Fruit fly (Drosophila melanogaster): ENCODE data around the gene CG32262.

The CG32262 gene

DNA sequence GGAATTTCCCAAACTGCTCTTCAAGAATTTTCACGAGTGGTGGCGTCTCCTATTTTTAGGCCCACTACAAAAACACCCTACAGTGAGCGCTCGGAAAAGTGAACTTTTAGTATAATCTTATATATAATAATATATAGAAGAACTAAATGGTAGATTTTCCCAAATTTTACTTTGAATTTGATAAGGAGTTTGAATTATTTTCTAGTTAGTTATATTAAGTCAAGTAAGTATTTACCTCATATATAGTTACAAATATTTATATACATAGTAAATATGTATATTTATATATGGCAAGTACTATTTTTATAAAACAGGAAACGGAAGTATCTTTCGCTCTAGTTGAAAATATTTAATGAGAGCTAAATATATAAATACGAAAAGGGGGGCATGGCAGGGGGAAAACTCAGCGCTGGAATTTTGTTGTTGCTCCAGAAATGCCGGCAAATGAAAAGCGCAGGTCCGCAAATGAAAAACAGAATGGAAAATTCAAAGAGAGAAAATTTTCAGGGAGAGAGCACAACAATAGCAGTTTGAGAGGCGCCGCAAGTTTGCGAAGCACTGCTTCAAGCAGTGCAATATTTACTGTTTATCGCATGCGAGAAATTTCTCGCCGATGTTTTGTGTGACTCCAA is 21.1 kb downstream of the CG32262 start (continued):
- TF ChIP-seq hbn (GFP tag; IDR thresholded peaks at IDR 0.05; ENCODE audit: partially characterized antibody): peak; percentile 22; the same call in 1 of the 2 replicates
- TF ChIP-seq ERR (GFP tag; optimal IDR thresholded peaks at IDR 0.05): no peak
- no peak for TF ChIP-seq slp2 (GFP tag; optimal IDR thresholded peaks at IDR 0.05)
- TF ChIP-seq dmrt99B (tag; optimal IDR thresholded peaks at IDR 0.05): peak; percentile 62
- TF ChIP-seq hkb (optimal IDR thresholded peaks at IDR 0.05): no peak
- 0 out of 2 replicates have a peak, but pooled peaks have one; percentile 14 for TF ChIP-seq hkb (GFP tag; IDR thresholded peaks at IDR 0.05)
- TF ChIP-seq tna (GFP tag; IDR thresholded peaks at IDR 0.05; ENCODE audit: partially characterized antibody): peak; percentile 65
- TF ChIP-seq GATAe (GFP tag; conservative IDR thresholded peaks at IDR 0.05): no peak
- peak; percentile 69 for TF ChIP-seq stwl (tag; optimal IDR thresholded peaks at IDR 0.05)
- TF ChIP-seq Bdp1 (GFP tag; optimal IDR thresholded peaks at IDR 0.05): no peak
- no peak for TF ChIP-seq CG12942 (GFP tag; optimal IDR thresholded peaks at IDR 0.05)
- TF ChIP-seq CG32767 (GFP tag; IDR thresholded peaks at IDR 0.05): no peak
- no peak for TF ChIP-seq CG1024 (GFP tag; IDR thresholded peaks at IDR 0.05)
- no peak for TF ChIP-seq Dref (GFP tag; IDR thresholded peaks at IDR 0.05)
- peak; percentile 84 for TF ChIP-seq Bgb (GFP tag; IDR thresholded peaks at IDR 0.05; ENCODE audit: partially characterized antibody)
- TF ChIP-seq BEAF-32 (GFP tag; optimal IDR thresholded peaks at IDR 0.05): no peak
- no peak for TF ChIP-seq CoRest (tag; optimal IDR thresholded peaks at IDR 0.05)
- TF ChIP-seq CG2875 (GFP tag; optimal IDR thresholded peaks at IDR 0.05): no peak
- TF ChIP-seq pnt (GFP tag; optimal IDR thresholded peaks at IDR 0.05): no peak
- TF ChIP-seq Jarid2 (GFP tag; optimal IDR thresholded peaks at IDR 0.05): no peak
- no peak for TF ChIP-seq CG8944 (GFP tag; optimal IDR thresholded peaks at IDR 0.05)
- no peak for TF ChIP-seq ken (GFP tag; IDR thresholded peaks at IDR 0.05)
- TF ChIP-seq Max (GFP tag; optimal IDR thresholded peaks at IDR 0.05): no peak
- no peak for TF ChIP-seq ftz-f1 (GFP tag; optimal IDR thresholded peaks at IDR 0.05)
- TF ChIP-seq sna (GFP tag; IDR thresholded peaks at IDR 0.05; ENCODE audit: partially characterized antibody): peak; percentile 42; the same call in 1 of the 2 replicates
- TF ChIP-seq CG11695 (GFP tag; IDR thresholded peaks at IDR 0.05): no peak
- no peak for TF ChIP-seq Dek (tag; optimal IDR thresholded peaks at IDR 0.05)
- no peak for TF ChIP-seq Aef1 (GFP tag; IDR thresholded peaks at IDR 0.05)
- TF ChIP-seq CG18262 (tag; optimal IDR thresholded peaks at IDR 0.05): peak; percentile 64
- peak; percentile 40; the same call in 1 of the 3 replicates for TF ChIP-seq HLH4C (GFP tag; IDR thresholded peaks at IDR 0.05; ENCODE audit: partially characterized antibody)
- TF ChIP-seq CG11398 (GFP tag; optimal IDR thresholded peaks at IDR 0.05): no peak
- no peak for TF ChIP-seq sr (GFP tag; IDR thresholded peaks at IDR 0.05)
- no peak for TF ChIP-seq CG8089 (GFP tag; optimal IDR thresholded peaks at IDR 0.05)
- TF ChIP-seq HLH3B (GFP tag; IDR thresholded peaks at IDR 0.05): no peak
- peak; percentile 66 for TF ChIP-seq CG17568 (GFP tag; optimal IDR thresholded peaks at IDR 0.05)
- TF ChIP-seq CG1529 (GFP tag; optimal IDR thresholded peaks at IDR 0.05): no peak
- TF ChIP-seq Trl (optimal IDR thresholded peaks at IDR 0.05): peak; percentile 68 to 75
- peak; percentile 21 for TF ChIP-seq Trl (GFP tag; optimal IDR thresholded peaks at IDR 0.05)
- TF ChIP-seq Side (GFP tag; optimal IDR thresholded peaks at IDR 0.05): peak; percentile 26
- TF ChIP-seq CG11560 (tag; IDR thresholded peaks at IDR 0.05): no peak
- no peak for TF ChIP-seq gt (GFP tag; IDR thresholded peaks at IDR 0.05)
- no peak for TF ChIP-seq usp (GFP tag; optimal IDR thresholded peaks at IDR 0.05)
- TF ChIP-seq corto (GFP tag; optimal IDR thresholded peaks at IDR 0.05): no peak
- no peak for TF ChIP-seq Adf1 (GFP tag; IDR thresholded peaks at IDR 0.05)
- peak; percentile 81 for TF ChIP-seq Ets97D (GFP tag; optimal IDR thresholded peaks at IDR 0.05)
- peak; percentile 67 for TF ChIP-seq odd (GFP tag; optimal IDR thresholded peaks at IDR 0.05)
- no peak for TF ChIP-seq onecut (GFP tag; IDR thresholded peaks at IDR 0.05)
- no peak for TF ChIP-seq en (GFP tag; optimal IDR thresholded peaks at IDR 0.05)
- no peak for TF ChIP-seq emc (GFP tag; optimal IDR thresholded peaks at IDR 0.05)
- TF ChIP-seq Meics (GFP tag; optimal IDR thresholded peaks at IDR 0.05): peak; percentile 14
- no peak for TF ChIP-seq CG1832 (GFP tag; optimal IDR thresholded peaks at IDR 0.05)
